Worm (Caenorhabditis elegans) whole organism, young adult: ENCODE results near the gene W08F4.5.

Experiments
- Y53G8AR.9 ChIP-seq: fragments of 200-800 bp; sonication (Bioruptor generic); conservative IDR thresholded peaks from 2 replicates; pipeline ENCODE4 v1.3.6; 2022; ENCODE audit warnings: missing genetic modification reagents, missing genetic modification characterization, missing compliant biosample characterization
- Y67H2A.10 ChIP-seq: fragments of 200-800 bp; sonication (Bioruptor generic); conservative IDR thresholded peaks from 2 replicates; pipeline ENCODE4 v1.3.6; 2022; ENCODE audit warnings: missing genetic modification reagents, missing genetic modification characterization, missing compliant biosample characterization
- ceh-91 ChIP-seq: fragments of 200-800 bp; sonication (Bioruptor generic); IDR thresholded peaks from 2 replicates; pipeline ENCODE4 v1.3.6; 2022; ENCODE audit warnings: missing genetic modification reagents, missing genetic modification characterization, missing compliant biosample characterization
- rcor-1 ChIP-seq: fragments of 200-800 bp; sonication (Bioruptor generic); IDR thresholded peaks from 2 replicates; pipeline ENCODE4 v1.3.6; 2022; ENCODE audit warnings: missing genetic modification reagents, missing genetic modification characterization, missing compliant biosample characterization
- unc-130 ChIP-seq: sonication (generic microtip); optimal IDR thresholded peaks from 2 replicates; lab custom pipeline; 2016; ENCODE audit warnings: missing genetic modification reagents, missing genetic modification characterization, missing compliant biosample characterization

ce11 chrII:526375-526774 is 42.3 kb downstream of the W08F4.5 start, which contains the start of gene lgc-34:
- TF ChIP-seq Y53G8AR.9 (GFP tag; lab: Robert Waterston, UW) = no peak
- TF ChIP-seq rcor-1 (GFP tag; lab: Robert Waterston, UW) = no peak
- TF ChIP-seq ceh-91 (GFP tag; lab: Robert Waterston, UW) = no peak
- no peak for TF ChIP-seq unc-130 (GFP tag; lab: Kevin White, UChicago)
- TF ChIP-seq Y67H2A.10 (GFP tag; lab: Robert Waterston, UW) = no peak
